Fruit fly (Drosophila melanogaster) whole organism, prepupa: ENCODE results near the gene Fign.

ENCODE experiments used
- Blimp-1 ChIP-seq: fragments of 200-800 bp; sonication (Bioruptor generic); optimal IDR thresholded peaks from 3 replicates; lab custom pipeline; 2017; ENCODE audit warnings: missing biosample characterization, missing genetic modification characterization, mild to moderate bottlenecking, moderate library complexity, missing genetic modification reagents
- CG10669 ChIP-seq: fragments of 200-800 bp; sonication (Bioruptor generic); optimal IDR thresholded peaks from 3 replicates; lab custom pipeline; 2018; ENCODE audit warnings: missing biosample characterization, mild to moderate bottlenecking, missing genetic modification characterization, moderate library complexity
- CG11294 ChIP-seq: fragments of 200-800 bp; sonication (Bioruptor generic); IDR thresholded peaks from 2 replicates; pipeline ENCODE4 v1.3.6; 2022; ENCODE audit warnings: missing biosample characterization, missing genetic modification characterization
- CG11902 ChIP-seq: fragments of 200-800 bp; sonication (Bioruptor generic); optimal IDR thresholded peaks from 3 replicates; lab custom pipeline; 2016; ENCODE audit warnings: missing biosample characterization, missing genetic modification characterization
- CG15336 ChIP-seq: fragments of 200-800 bp; sonication (Bioruptor generic); IDR thresholded peaks from 2 replicates; pipeline ENCODE4 v1.3.6; 2022; ENCODE audit warnings: missing biosample characterization, missing genetic modification characterization
- CG1621 ChIP-seq: fragments of 200-800 bp; sonication (Bioruptor generic); optimal IDR thresholded peaks from 3 replicates; lab custom pipeline; 2018; ENCODE audit warnings: missing biosample characterization, mild to moderate bottlenecking, missing genetic modification characterization
- CG16779 ChIP-seq: fragments of 200-800 bp; sonication (Bioruptor generic); optimal IDR thresholded peaks from 3 replicates; lab custom pipeline; 2017; ENCODE audit warnings: missing biosample characterization, mild to moderate bottlenecking, missing genetic modification characterization
- CG3032 ChIP-seq: fragments of 200-800 bp; optimal IDR thresholded peaks from 2 replicates; lab custom pipeline; 2019; ENCODE audit warnings: missing biosample characterization, mild to moderate bottlenecking, missing genetic modification characterization, moderate library complexity
- CG32006 ChIP-seq: fragments of 200-800 bp; sonication (Bioruptor generic); optimal IDR thresholded peaks from 3 replicates; lab custom pipeline; 2017; ENCODE audit warnings: missing biosample characterization, mild to moderate bottlenecking, missing genetic modification characterization
- CG3919 ChIP-seq: fragments of 200-800 bp; sonication (Bioruptor generic); optimal IDR thresholded peaks from 3 replicates; lab custom pipeline; 2016; ENCODE audit warnings: missing biosample characterization, missing genetic modification characterization
- CG4318 ChIP-seq: fragments of 200-800 bp; sonication (Bioruptor generic); optimal IDR thresholded peaks from 3 replicates; lab custom pipeline; 2017; ENCODE audit warnings: missing biosample characterization, mild to moderate bottlenecking, missing genetic modification characterization
- CG6163 ChIP-seq: fragments of 200-800 bp; sonication (Bioruptor generic); IDR thresholded peaks from 3 replicates; pipeline ENCODE4 v1.3.6; 2022; ENCODE audit warnings: missing biosample characterization, missing genetic modification characterization
- CG6276 ChIP-seq: fragments of 200-800 bp; sonication (Bioruptor generic); optimal IDR thresholded peaks from 2 replicates; lab custom pipeline; 2017; ENCODE audit warnings: missing biosample characterization, mild to moderate bottlenecking, missing genetic modification characterization
- CG6792 ChIP-seq: fragments of 200-800 bp; sonication (Bioruptor generic); optimal IDR thresholded peaks from 3 replicates; lab custom pipeline; 2016; ENCODE audit warnings: missing biosample characterization, missing genetic modification characterization
- CG6808 ChIP-seq: fragments of 200-800 bp; sonication (Bioruptor generic); optimal IDR thresholded peaks from 3 replicates; lab custom pipeline; 2017; ENCODE audit warnings: missing biosample characterization, missing genetic modification characterization, mild to moderate bottlenecking, moderate library complexity, missing genetic modification reagents
- CG8119 ChIP-seq: fragments of 200-800 bp; sonication (Bioruptor generic); IDR thresholded peaks from 3 replicates; pipeline ENCODE4 v1.3.6; 2022; ENCODE audit warnings: missing biosample characterization, missing genetic modification characterization
- CG8319 ChIP-seq: fragments of 200-800 bp; sonication (Bioruptor generic); optimal IDR thresholded peaks from 3 replicates; lab custom pipeline; 2016; ENCODE audit warnings: missing biosample characterization, missing genetic modification characterization
- CG8632 ChIP-seq: fragments of 200-800 bp; sonication (Bioruptor generic); optimal IDR thresholded peaks from 3 replicates; lab custom pipeline; 2016; ENCODE audit warnings: missing biosample characterization, missing genetic modification characterization
- CG9139 ChIP-seq: fragments of 200-800 bp; sonication (Bioruptor generic); optimal IDR thresholded peaks from 3 replicates; lab custom pipeline; 2017; ENCODE audit warnings: missing biosample characterization, mild to moderate bottlenecking, missing genetic modification characterization
- Eip75B ChIP-seq: fragments of 200-800 bp; sonication (Bioruptor generic); optimal IDR thresholded peaks from 3 replicates; lab custom pipeline; 2016; ENCODE audit warnings: missing biosample characterization, missing genetic modification characterization
- Eip78C ChIP-seq: fragments of 200-800 bp; sonication (Bioruptor generic); peaks from one replicate; lab custom pipeline; 2016; ENCODE audit warnings: missing biosample characterization, missing genetic modification characterization
- Eip93F ChIP-seq: fragments of 200-800 bp; sonication (Bioruptor generic); optimal IDR thresholded peaks from 2 replicates; lab custom pipeline; 2016; ENCODE audit warnings: missing biosample characterization, mild to moderate bottlenecking, missing genetic modification characterization
- Ets21C ChIP-seq: fragments of 200-800 bp; sonication (Bioruptor generic); optimal IDR thresholded peaks from 3 replicates; lab custom pipeline; 2016; ENCODE audit warnings: missing biosample characterization, missing genetic modification characterization
- Ets96B ChIP-seq: fragments of 200-800 bp; optimal IDR thresholded peaks from 2 replicates; lab custom pipeline; 2019; ENCODE audit warnings: missing biosample characterization, mild to moderate bottlenecking, missing genetic modification characterization, moderate library complexity
- Gug ChIP-seq: fragments of 200-800 bp; sonication (Bioruptor generic); IDR thresholded peaks from 2 replicates; pipeline ENCODE4 v1.3.6; 2022; ENCODE audit warnings: missing biosample characterization, missing genetic modification characterization
- Hr39 ChIP-seq: fragments of 200-800 bp; sonication (Bioruptor generic); optimal IDR thresholded peaks from 2 replicates; lab custom pipeline; 2016; ENCODE audit warnings: missing biosample characterization, missing genetic modification characterization
- Hr4 ChIP-seq: fragments of 200-800 bp; sonication (Bioruptor generic); optimal IDR thresholded peaks from 3 replicates; lab custom pipeline; 2016; ENCODE audit warnings: missing biosample characterization, missing genetic modification characterization
- Lpt ChIP-seq: fragments of 200-800 bp; sonication (Bioruptor generic); optimal IDR thresholded peaks from 3 replicates; lab custom pipeline; 2016; ENCODE audit warnings: missing biosample characterization, missing genetic modification characterization
- Met ChIP-seq: fragments of 200-800 bp; sonication (Bioruptor generic); optimal IDR thresholded peaks from 3 replicates; lab custom pipeline; 2016; ENCODE audit warnings: missing biosample characterization, missing genetic modification characterization
- Sox14 ChIP-seq: fragments of 200-800 bp; sonication (Bioruptor generic); optimal IDR thresholded peaks from 3 replicates; lab custom pipeline; 2016; ENCODE audit warnings: missing biosample characterization, missing genetic modification characterization
- Sox15 ChIP-seq: fragments of 200-800 bp; sonication (Bioruptor generic); optimal IDR thresholded peaks from 3 replicates; lab custom pipeline; 2016; ENCODE audit warnings: missing biosample characterization, missing genetic modification characterization
- achi ChIP-seq: fragments of 200-800 bp; sonication (Bioruptor generic); optimal IDR thresholded peaks from 3 replicates; lab custom pipeline; 2016; ENCODE audit warnings: missing biosample characterization, missing genetic modification characterization
- acj6 ChIP-seq: fragments of 200-800 bp; sonication (Bioruptor generic); optimal IDR thresholded peaks from 3 replicates; lab custom pipeline; 2016; ENCODE audit warnings: missing biosample characterization, missing genetic modification characterization
- dac ChIP-seq: fragments of 200-800 bp; sonication (Bioruptor generic); optimal IDR thresholded peaks from 2 replicates; lab custom pipeline; 2017; ENCODE audit warnings: missing biosample characterization, mild to moderate bottlenecking, missing genetic modification characterization
- dsx ChIP-seq: fragments of 200-800 bp; optimal IDR thresholded peaks from 3 replicates; lab custom pipeline; 2019; ENCODE audit warnings: missing biosample characterization, mild to moderate bottlenecking, missing genetic modification characterization, moderate library complexity; ENCODE audit not compliant: poor library complexity, severe bottlenecking
- eg ChIP-seq: fragments of 200-800 bp; sonication (Bioruptor generic); IDR thresholded peaks from 3 replicates; pipeline ENCODE4 v1.3.6; 2022; ENCODE audit warnings: missing biosample characterization, missing genetic modification characterization
- fd59A ChIP-seq: fragments of 200-800 bp; sonication (Bioruptor generic); optimal IDR thresholded peaks from 2 replicates; lab custom pipeline; 2017; ENCODE audit warnings: missing biosample characterization, mild to moderate bottlenecking, missing genetic modification characterization, missing genetic modification reagents
- fkh ChIP-seq: fragments of 200-800 bp; sonication (Bioruptor generic); optimal IDR thresholded peaks from 3 replicates; lab custom pipeline; 2017; ENCODE audit warnings: missing biosample characterization, mild to moderate bottlenecking, missing genetic modification characterization, moderate library complexity
- lz ChIP-seq: fragments of 200-800 bp; sonication (Bioruptor generic); optimal IDR thresholded peaks from 3 replicates; lab custom pipeline; 2016; ENCODE audit warnings: missing biosample characterization, missing genetic modification characterization
- salr ChIP-seq, 2 experiments: fragments of 200-800 bp; sonication (Bioruptor generic); optimal IDR thresholded peaks; 3 replicates each; lab custom pipeline; 2016 to 2018; ENCODE audit warnings: missing biosample characterization in 2 of 2, missing genetic modification characterization in 2 of 2, mild to moderate bottlenecking in 1 of 2
- spab ChIP-seq: fragments of 200-800 bp; sonication (Bioruptor generic); optimal IDR thresholded peaks from 2 replicates; lab custom pipeline; 2017; ENCODE audit warnings: missing biosample characterization, mild to moderate bottlenecking, missing genetic modification characterization, missing genetic modification reagents
- svp ChIP-seq: fragments of 200-800 bp; sonication (Bioruptor generic); peaks from one replicate; lab custom pipeline; 2016; ENCODE audit warnings: missing biosample characterization, missing genetic modification characterization
- vri ChIP-seq: fragments of 200-800 bp; sonication (Bioruptor generic); optimal IDR thresholded peaks from 3 replicates; lab custom pipeline; 2016; ENCODE audit warnings: missing biosample characterization, mild to moderate bottlenecking, missing genetic modification characterization

Gene Fign

dm6 chr2L:3361821-3362220 lies 42.1 kb upstream of the Fign start:
- no peak for TF ChIP-seq dsx (GFP tag; lab: Kevin White, UChicago)
- TF ChIP-seq CG8632 (GFP tag; lab: Kevin White, UChicago), result no peak
- TF ChIP-seq Met (GFP tag; lab: Kevin White, UChicago), result no peak
- no peak for TF ChIP-seq CG3919 (GFP tag; lab: Kevin White, UChicago)

- TF ChIP-seq CG3919 (GFP tag; lab: Kevin White, UChicago), result no peak
- no peak for TF ChIP-seq dac (GFP tag; lab: Kevin White, UChicago)
- peak; percentile 83 for TF ChIP-seq svp
- peak; percentile 92 for TF ChIP-seq Eip93F (GFP tag; lab: Kevin White, UChicago)
- peak; percentile 6 for TF ChIP-seq vri (GFP tag; lab: Kevin White, UChicago)
- TF ChIP-seq Eip78C, result no peak
- TF ChIP-seq CG4318 (GFP tag; lab: Kevin White, UChicago), result no peak
- TF ChIP-seq Gug (GFP tag; lab: Robert Waterston, UW), result no peak
Observed at dm6 chr2L:3356790-3357696, 37.4 kb upstream of the Fign start, which contains the start of gene CG8838. CG8838 (plus strand) TSS chr2L:3357646.

- TF ChIP-seq Hr4 (peak; percentile 53), CG16779 (peak; percentile 69), svp (peak; percentile 23), salr (GFP tag; optimal IDR thresholded peaks at IDR 0.05; lab: Kevin White, UChicago) (peak; percentile 51 to 56), Sox14 (peak; percentile 30), CG9139 (GFP tag; lab: Kevin White, UChicago) (peak; percentile 95), spab (peak; percentile 80), CG8319 (peak; percentile 4), fkh (peak; percentile 68), CG1621 (tag; lab: Kevin White, UChicago) (peak; percentile 81), CG8119 (GFP tag; lab: Robert Waterston, UW) (peak; percentile 56; the same call in 1 of the 3 replicates), acj6 (peak; percentile 21), CG3919 (GFP tag; lab: Kevin White, UChicago) (no peak), Lpt (GFP tag; lab: Kevin White, UChicago) (peak; percentile 61), Eip93F (GFP tag; lab: Kevin White, UChicago) (no peak), CG6163 (GFP tag; lab: Robert Waterston, UW) (peak; percentile 84; the same call in 2 of the 3 replicates), eg (GFP tag; lab: Robert Waterston, UW) (0 out of 3 replicates have a peak, but pooled peaks have one; percentile 42), CG6792 (GFP tag; lab: Kevin White, UChicago) (peak; percentile 31), CG6276 (GFP tag; lab: Kevin White, UChicago) (peak; percentile 58), Hr39 (GFP tag; lab: Kevin White, UChicago) (no peak), dac (GFP tag; lab: Kevin White, UChicago) (peak; percentile 31), CG11294 (GFP tag; lab: Robert Waterston, UW) (no peak), lz (peak; percentile 7), Ets96B (peak; percentile 90), CG10669 (GFP tag; lab: Kevin White, UChicago) (peak; percentile 69), CG11902 (GFP tag; lab: Kevin White, UChicago) (no peak), CG15336 (GFP tag; lab: Robert Waterston, UW) (peak; percentile 63), Sox15 (GFP tag; lab: Kevin White, UChicago) (no peak), fd59A (peak; percentile 47), CG3032 (tag; lab: Kevin White, UChicago) (peak; percentile 78), dsx (GFP tag; lab: Kevin White, UChicago) (peak; percentile 94), achi (GFP tag; lab: Kevin White, UChicago) (peak; percentile 53), Blimp-1 (GFP tag; lab: Kevin White, UChicago) (no peak), CG8632 (GFP tag; lab: Kevin White, UChicago) (peak; percentile 35), Eip75B (GFP tag; lab: Kevin White, UChicago) (peak; percentile 61), CG32006 (GFP tag; lab: Kevin White, UChicago) (peak; percentile 64), Eip78C (peak; percentile 86), CG4318 (GFP tag; lab: Kevin White, UChicago) (peak; percentile 35), Ets21C (GFP tag; lab: Kevin White, UChicago) (no peak), CG6808 (GFP tag; lab: Kevin White, UChicago) (peak; percentile 91)
Observed at dm6 chr2L:3356193-3356645, 36.5 kb upstream of the Fign start.
